Worm (Caenorhabditis elegans) whole organism, young adult: ENCODE data around the gene dao-2.

ENCODE experiments used
- D2030.7 ChIP-seq: fragments of 200-800 bp; sonication (Bioruptor generic); IDR thresholded peaks from 2 replicates; pipeline ENCODE4 v1.3.6; 2022; ENCODE audit warnings: missing genetic modification reagents, missing genetic modification characterization, missing compliant biosample characterization
- F33H1.4 ChIP-seq: fragments of 200-800 bp; sonication (Bioruptor generic); IDR thresholded peaks from 2 replicates; pipeline ENCODE4 v1.3.6; 2022; ENCODE audit warnings: missing genetic modification reagents, missing genetic modification characterization, missing compliant biosample characterization
- ceh-100 ChIP-seq: fragments of 200-800 bp; sonication (Bioruptor generic); IDR thresholded peaks from 2 replicates; pipeline ENCODE4 v1.3.6; 2022; ENCODE audit warnings: missing genetic modification reagents, missing genetic modification characterization, missing compliant biosample characterization
- hsf-1 ChIP-seq: fragments of 200-800 bp; sonication (Bioruptor generic); IDR thresholded peaks from 2 replicates; pipeline ENCODE4 v1.3.6; 2022; ENCODE audit warnings: missing genetic modification reagents, missing genetic modification characterization, missing compliant biosample characterization
- madf-3 ChIP-seq: fragments of 200-800 bp; sonication (Bioruptor generic); IDR thresholded peaks from 2 replicates; pipeline ENCODE4 v1.3.6; 2022; ENCODE audit warnings: missing genetic modification reagents, missing genetic modification characterization, missing compliant biosample characterization
- mel-28 ChIP-seq: sonication (generic microtip); optimal IDR thresholded peaks from 2 replicates; lab custom pipeline; 2016; ENCODE audit warnings: borderline replicate concordance, mild to moderate bottlenecking, missing genetic modification characterization, missing compliant biosample characterization
- nfya-1 ChIP-seq: sonication (generic microtip); optimal IDR thresholded peaks from 2 replicates; lab custom pipeline; 2017; ENCODE audit warnings: antibody characterized with exemption, missing compliant biosample characterization, missing genetic modification characterization, borderline replicate concordance; ENCODE audit not compliant: insufficient read depth
- nfyb-1 ChIP-seq: fragments of 200-800 bp; sonication (Bioruptor generic); IDR thresholded peaks from 2 replicates; pipeline ENCODE4 v1.3.6; 2022; ENCODE audit warnings: missing genetic modification reagents, missing genetic modification characterization, missing compliant biosample characterization
- nhr-179 ChIP-seq: sonication (generic microtip); optimal IDR thresholded peaks from 2 replicates; lab custom pipeline; 2016; ENCODE audit warnings: mild to moderate bottlenecking, missing genetic modification characterization, missing compliant biosample characterization
- pbrm-1 ChIP-seq: fragments of 200-800 bp; sonication (Bioruptor generic); IDR thresholded peaks from 2 replicates; pipeline ENCODE4 v1.3.6; 2022; ENCODE audit warnings: missing genetic modification reagents, missing genetic modification characterization, missing compliant biosample characterization
- snpc-4 ChIP-seq, 5 experiments: fragments of 150-350 bp in 1 of 5; sonication (generic microtip) in 4 of 5; optimal IDR thresholded peaks; 2 replicates each; lab custom pipeline; 2014 to 2018; ENCODE audit warnings: missing genetic modification characterization in 5 of 5, missing biosample characterization in 3 of 5, antibody characterized with exemption in 2 of 5, mild to moderate bottlenecking in 2 of 5, missing compliant biosample characterization in 2 of 5, missing genotype in 2 of 5, moderate library complexity in 2 of 5, missing genetic modification reagents in 1 of 5
- unc-62 ChIP-seq: fragments of 150-350 bp; optimal IDR thresholded peaks from 2 replicates; lab custom pipeline; 2014; ENCODE audit warnings: missing biosample characterization, missing genetic modification reagents, missing genetic modification characterization
- ztf-25 ChIP-seq: fragments of 200-800 bp; sonication (Bioruptor generic); IDR thresholded peaks from 2 replicates; pipeline ENCODE4 v1.3.6; 2022; ENCODE audit warnings: missing genetic modification reagents, missing genetic modification characterization, missing compliant biosample characterization

DNA sequence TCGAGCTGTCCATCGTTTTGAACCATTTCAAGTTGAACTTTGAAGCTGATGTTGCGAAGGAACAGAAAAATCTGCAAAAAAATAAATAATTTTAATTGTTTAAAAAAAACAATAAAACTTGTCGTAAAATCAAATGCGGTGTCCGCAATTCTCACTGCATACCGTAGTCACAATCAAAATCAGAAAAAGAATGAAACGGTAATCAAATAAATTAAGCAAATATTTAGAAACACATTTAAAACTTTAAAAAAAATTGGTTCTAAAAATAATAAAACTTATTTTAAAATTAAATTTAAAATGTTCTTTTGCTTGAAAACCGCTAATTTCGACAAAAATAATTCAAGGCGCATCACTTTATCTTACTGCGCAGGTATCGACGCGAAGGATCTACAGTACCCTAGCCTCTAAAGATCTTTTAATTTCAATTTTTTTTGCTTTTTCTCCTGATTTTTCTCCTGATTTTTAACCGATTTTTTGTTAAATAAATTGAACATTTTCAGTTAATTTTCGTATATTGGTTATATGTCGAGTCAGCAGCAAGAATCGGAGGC lies 39.6 kb upstream of the dao-2 start, which contains the start of the genes B0304.4 and B0304.2:
- TF ChIP-seq D2030.7 (GFP tag; lab: Robert Waterston, UW) (no peak), ceh-100 (GFP tag; lab: Robert Waterston, UW) (no peak), hsf-1 (GFP tag; lab: Robert Waterston, UW) (no peak), nfyb-1 (GFP tag; lab: Robert Waterston, UW) (no peak), pbrm-1 (GFP tag; lab: Robert Waterston, UW) (no peak), ztf-25 (no peak), snpc-4 (GFP tag; optimal IDR thresholded peaks at IDR 0.05; lab: Kevin White, UChicago) (no peak), snpc-4 (tag; optimal IDR thresholded peaks at IDR 0.05; lab: Kevin White, UChicago) (no peak), nhr-179 (tag; lab: Kevin White, UChicago) (no peak), mel-28 (tag; lab: Kevin White, UChicago) (no peak), nfya-1 (tag; lab: Kevin White, UChicago) (no peak), madf-3 (GFP tag; lab: Robert Waterston, UW) (no peak), F33H1.4 (GFP tag; lab: Robert Waterston, UW) (no peak; the same call in none of the 2 replicates), unc-62 (GFP tag; lab: Kevin White, UChicago) (no peak)
